Fruit fly (Drosophila melanogaster): ENCODE results near the gene Nepl3.

DNA sequence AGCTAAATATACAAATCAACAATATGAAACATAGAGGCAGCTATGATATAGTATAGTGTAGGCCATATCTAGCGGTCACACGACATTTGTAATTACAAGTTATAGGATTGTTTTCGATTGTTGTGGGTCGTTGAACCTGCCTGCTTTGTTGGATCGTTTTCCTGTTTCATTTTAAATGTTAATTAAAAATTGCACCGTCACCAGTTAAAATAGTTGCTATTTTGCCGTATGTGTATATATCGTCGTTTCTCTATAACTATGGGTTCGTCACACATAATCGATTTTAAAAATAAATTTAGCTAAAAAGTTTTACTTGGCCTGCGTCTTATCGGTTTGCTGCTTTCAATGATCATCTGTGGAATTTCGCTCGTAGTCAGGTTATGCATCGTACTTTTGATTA lies 14.3 kb upstream of the Nepl3 start:
- no peak for TF ChIP-seq Sin3A (optimal IDR thresholded peaks at IDR 0.05)
- TF ChIP-seq psq (optimal IDR thresholded peaks at IDR 0.05), result no peak
- TF ChIP-seq h (optimal IDR thresholded peaks at IDR 0.05), result no peak
